Fruit fly (Drosophila melanogaster) whole organism, wandering third instar larva: ENCODE data around the gene CG11723.

Source experiments
- Abd-B ChIP-seq: fragments of >200 bp; optimal IDR thresholded peaks from 2 replicates; lab custom pipeline; 2017; ENCODE audit warnings: missing biosample characterization, missing genetic modification characterization
- HLH106 ChIP-seq: fragments of 200-800 bp; optimal IDR thresholded peaks from 3 replicates; lab custom pipeline; 2019; ENCODE audit warnings: missing biosample characterization, mild to moderate bottlenecking, missing genetic modification characterization, moderate library complexity
- Hr83 ChIP-seq: fragments of 200-300 bp; sonication (Bioruptor generic); optimal IDR thresholded peaks from 2 replicates; lab custom pipeline; 2016; ENCODE audit warnings: missing biosample characterization, mild to moderate bottlenecking, missing genetic modification characterization, moderate library complexity; ENCODE audit not compliant: poor library complexity, severe bottlenecking
- Myc ChIP-seq: fragments of >200 bp; optimal IDR thresholded peaks from 2 replicates; lab custom pipeline; 2017
- Rel ChIP-seq, 2 experiments: fragments of 200-800 bp; sonication (Bioruptor generic) in 1 of 2; optimal IDR thresholded peaks; 2 replicates in 1 of 2; 3 replicates in 1 of 2; lab custom pipeline; 2016 to 2019; ENCODE audit warnings: mild to moderate bottlenecking in 2 of 2, missing biosample characterization in 2 of 2, missing genetic modification characterization in 2 of 2, moderate library complexity in 1 of 2
- Vsx2 ChIP-seq: fragments of 200-300, 225-300 bp; sonication (Bioruptor generic); optimal IDR thresholded peaks from 2 replicates; lab custom pipeline; 2018; ENCODE audit warnings: missing biosample characterization, missing genetic modification characterization; ENCODE audit not compliant: partially characterized antibody
- h ChIP-seq: fragments of 200-800 bp; sonication (Bioruptor generic); optimal IDR thresholded peaks from 3 replicates; lab custom pipeline; 2016; ENCODE audit warnings: missing biosample characterization, mild to moderate bottlenecking, missing genetic modification characterization
- lola ChIP-seq: fragments of >200 bp; optimal IDR thresholded peaks from 2 replicates; lab custom pipeline; 2017; ENCODE audit warnings: missing biosample characterization, missing genetic modification characterization
- psq ChIP-seq: fragments of 200-800 bp; sonication (Bioruptor generic); optimal IDR thresholded peaks from 3 replicates; lab custom pipeline; 2017; ENCODE audit warnings: missing biosample characterization, mild to moderate bottlenecking, missing genetic modification characterization, moderate library complexity
- rgr ChIP-seq: fragments of 200-800 bp; sonication (Bioruptor generic); optimal IDR thresholded peaks from 3 replicates; lab custom pipeline; 2016; ENCODE audit warnings: missing biosample characterization, mild to moderate bottlenecking, missing genetic modification characterization

DNA sequence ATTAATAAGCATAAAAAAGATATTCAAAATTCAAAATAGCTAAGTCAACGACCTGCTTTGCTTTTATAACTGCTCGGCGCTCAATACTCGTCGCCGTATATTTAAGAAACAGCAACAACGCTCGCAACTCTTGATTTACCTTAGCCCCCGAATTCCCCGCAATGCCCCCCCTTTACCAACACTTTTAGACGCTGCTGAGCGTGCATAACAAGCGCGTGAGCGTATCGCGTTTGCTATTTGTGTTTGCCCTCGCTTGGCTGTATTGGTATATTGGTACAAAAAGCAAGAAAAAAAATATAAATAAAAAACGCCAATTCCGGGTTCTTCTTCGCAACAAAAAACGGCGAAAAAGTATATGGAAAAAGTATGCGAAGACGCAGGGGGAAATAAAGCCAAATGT is 18.8 kb upstream of the CG11723 start:
- TF ChIP-seq Vsx2 (GFP tag; lab: Kevin White, UChicago): no peak
- no peak for TF ChIP-seq psq (GFP tag; lab: Kevin White, UChicago)
- TF ChIP-seq h (GFP tag; lab: Kevin White, UChicago): peak; percentile 47
- TF ChIP-seq HLH106 (tag; lab: Kevin White, UChicago): no peak
- no peak for TF ChIP-seq Myc (lab: Kevin White, UChicago)
- TF ChIP-seq Hr83 (GFP tag; lab: Kevin White, UChicago): no peak
- no peak for TF ChIP-seq lola (GFP tag; lab: Kevin White, UChicago)
- no peak for TF ChIP-seq Abd-B (GFP tag; lab: Kevin White, UChicago)
- peak; percentile 23 for TF ChIP-seq rgr
- TF ChIP-seq Rel (GFP tag; optimal IDR thresholded peaks at IDR 0.05; lab: Kevin White, UChicago): no peak
- peak; percentile 59 for TF ChIP-seq Rel (tag; optimal IDR thresholded peaks at IDR 0.05; lab: Kevin White, UChicago)
